Worm (Caenorhabditis elegans) whole organism, early embryonic: ENCODE results near the gene F20D12.7.

ENCODE experiments used
- B0310.2 ChIP-seq: sonication (generic microtip); optimal IDR thresholded peaks from 2 replicates; lab custom pipeline; 2016; ENCODE audit warnings: mild to moderate bottlenecking, missing genetic modification characterization, missing compliant biosample characterization
- aly-1 ChIP-seq: sonication (generic microtip); optimal IDR thresholded peaks from 2 replicates; lab custom pipeline; 2016; ENCODE audit warnings: missing genetic modification characterization, missing compliant biosample characterization
- ama-1 ChIP-seq: fragments of 150-350 bp; optimal IDR thresholded peaks from 2 replicates; lab custom pipeline; 2014
- ceh-36 ChIP-seq: sonication (generic microtip); optimal IDR thresholded peaks from 2 replicates; lab custom pipeline; 2016; ENCODE audit warnings: missing genetic modification characterization, inconsistent platforms, missing compliant biosample characterization
- hmbx-1 ChIP-seq: sonication (generic microtip); optimal IDR thresholded peaks from 2 replicates; lab custom pipeline; 2016; ENCODE audit warnings: mild to moderate bottlenecking, missing genetic modification characterization, missing compliant biosample characterization
- pes-1 ChIP-seq: fragments of 200-800 bp; sonication (Bioruptor generic); IDR thresholded peaks from 2 replicates; pipeline ENCODE4 v1.3.6; 2022; ENCODE audit warnings: missing genetic modification reagents, missing genetic modification characterization, missing compliant biosample characterization
- tbx-11 ChIP-seq: fragments of 200-800 bp; sonication (Bioruptor generic); IDR thresholded peaks from 2 replicates; pipeline ENCODE4 v1.3.6; 2022; ENCODE audit warnings: missing genetic modification characterization, missing compliant biosample characterization
- tbx-37 ChIP-seq: fragments of 200-800 bp; sonication (Bioruptor generic); conservative IDR thresholded peaks from 2 replicates; pipeline ENCODE4 v1.3.6; 2022; ENCODE audit warnings: missing genetic modification reagents, missing genetic modification characterization, missing compliant biosample characterization
- tra-4 ChIP-seq: sonication (generic microtip); optimal IDR thresholded peaks from 2 replicates; lab custom pipeline; 2017; ENCODE audit warnings: missing genetic modification characterization, missing compliant biosample characterization

DNA sequence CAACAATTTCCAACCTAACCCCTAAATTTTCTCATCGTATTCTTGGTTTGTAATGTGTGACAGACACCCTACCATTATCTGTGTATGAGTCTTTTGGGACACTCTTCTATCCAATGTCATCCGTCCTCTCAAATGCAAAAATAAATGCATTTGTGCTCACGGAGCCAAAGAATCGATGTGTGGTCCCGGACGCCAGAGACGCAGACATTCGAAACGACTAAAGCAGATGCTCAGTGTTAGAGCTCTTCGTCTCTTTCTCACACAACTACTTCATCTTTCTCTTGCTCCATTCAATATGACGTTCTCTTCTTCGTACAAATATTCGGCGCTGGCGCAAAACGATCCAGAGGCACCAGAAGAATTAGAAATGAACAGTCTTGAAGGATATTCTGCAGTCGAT lies 40.9 kb upstream of the F20D12.7 start, which contains the start of gene unc-24:
- TF ChIP-seq tbx-37 (GFP tag; lab: Robert Waterston, UW) (no peak), ama-1 (lab: Kevin White, UChicago) (no peak), ceh-36 (tag; lab: Kevin White, UChicago) (no peak), aly-1 (tag; lab: Kevin White, UChicago) (no peak), hmbx-1 (tag; lab: Kevin White, UChicago) (no peak), B0310.2 (no peak), tra-4 (tag; lab: Kevin White, UChicago) (no peak), pes-1 (GFP tag; lab: Robert Waterston, UW) (no peak), tbx-11 (GFP tag; lab: Robert Waterston, UW) (no peak)
